Fruit fly (Drosophila melanogaster) Kc167 (cell line): ENCODE data around the gene Cfp1.

Experiments used
- Myc ChIP-seq: fragments of >200 bp; optimal IDR thresholded peaks from 2 replicates; lab custom pipeline; 2017; ENCODE audit warnings: missing external identifiers
- Sin3A ChIP-seq: fragments of >200 bp; optimal IDR thresholded peaks from 2 replicates; lab custom pipeline; 2018; ENCODE audit warnings: missing external identifiers
- h ChIP-seq: fragments of >200 bp; optimal IDR thresholded peaks from 3 replicates; lab custom pipeline; 2018; ENCODE audit warnings: missing external identifiers
- insv ChIP-seq: fragments of >200 bp; optimal IDR thresholded peaks from 3 replicates; lab custom pipeline; 2018; ENCODE audit warnings: missing external identifiers
- psq ChIP-seq: fragments of >200 bp; optimal IDR thresholded peaks from 2 replicates; lab custom pipeline; 2017; ENCODE audit warnings: missing external identifiers
- ttk ChIP-seq: sonication (Bioruptor generic); optimal IDR thresholded peaks from 2 replicates; lab custom pipeline; 2017; ENCODE audit warnings: missing external identifiers

DNA sequence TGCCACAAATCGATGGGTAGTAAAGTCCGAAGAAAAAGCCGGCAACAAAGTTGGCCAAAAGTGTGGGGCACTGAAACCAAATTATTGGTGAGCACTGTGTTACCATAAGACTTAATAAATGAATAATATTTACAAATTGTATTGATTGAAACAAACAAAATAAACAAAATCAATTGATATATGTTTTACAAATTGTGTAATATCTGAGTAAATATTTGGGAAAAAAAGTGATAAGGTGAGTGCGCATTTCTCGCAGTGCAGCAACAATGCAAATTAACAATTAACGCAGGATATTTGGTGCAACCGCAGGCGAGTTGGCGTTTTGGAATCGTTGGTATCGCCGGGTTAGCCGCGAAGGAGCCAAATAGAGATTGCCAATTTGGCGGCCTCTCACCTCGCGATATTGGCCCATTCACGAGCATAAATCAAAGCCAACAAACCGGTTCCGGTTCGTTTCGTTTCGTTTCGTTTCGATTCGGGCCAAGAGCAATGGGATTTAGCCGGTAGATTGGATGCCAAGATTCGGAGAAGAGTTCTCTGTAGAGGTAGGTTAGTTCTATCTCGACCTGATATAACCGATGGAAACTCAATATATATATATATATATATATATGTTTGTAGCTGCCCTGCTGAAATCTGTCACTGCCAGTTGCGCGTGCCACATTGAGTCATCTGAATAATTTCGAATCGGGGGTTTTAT, 37.3 kb upstream of the Cfp1 start:
- TF ChIP-seq h, result no peak
- TF ChIP-seq psq (lab: Kevin White, UChicago), result no peak
- TF ChIP-seq Myc (lab: Kevin White, UChicago), result no peak
- no peak for TF ChIP-seq ttk (lab: Kevin White, UChicago)
- no peak for TF ChIP-seq Sin3A (lab: Kevin White, UChicago)
- TF ChIP-seq insv (lab: Kevin White, UChicago), result no peak
